Worm (Caenorhabditis elegans): Measurements from ENCODE around the gene bath-10.

DNA sequence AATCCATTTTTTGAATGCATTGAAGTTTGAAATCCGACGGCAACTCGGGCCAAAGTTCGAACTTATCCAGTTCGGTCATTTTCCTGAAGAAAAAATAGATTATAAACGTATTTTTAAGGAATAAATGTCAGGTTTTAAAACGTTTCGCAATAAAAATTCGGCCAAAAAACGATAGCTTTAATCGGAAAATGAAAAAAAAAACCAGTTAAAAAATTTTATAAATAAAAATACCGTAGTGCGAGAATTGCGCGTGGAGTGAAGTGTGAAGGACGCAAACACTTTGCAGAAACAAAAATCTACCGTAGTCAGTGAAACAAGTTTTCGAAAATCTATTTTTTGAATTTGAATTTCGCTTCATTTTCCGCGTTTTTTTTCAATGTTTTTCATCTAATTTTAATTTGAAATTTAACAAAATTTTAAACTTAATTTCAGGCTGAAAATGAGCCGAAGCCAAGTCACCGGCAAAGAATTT lies 25.0 kb upstream of the bath-10 start, which contains the start of gene F14D2.8:
- no peak for TF ChIP-seq nhr-237 (tag; optimal IDR thresholded peaks at IDR 0.05)
- TF ChIP-seq lin-13 (tag; optimal IDR thresholded peaks at IDR 0.05), result no peak
- no peak for TF ChIP-seq ceh-43 (GFP tag; optimal IDR thresholded peaks at IDR 0.05)
- no peak for TF ChIP-seq elt-3 (tag; optimal IDR thresholded peaks at IDR 0.05)
- no peak for TF ChIP-seq hlh-1 (tag; optimal IDR thresholded peaks at IDR 0.05)
- TF ChIP-seq nhr-76 (tag; optimal IDR thresholded peaks at IDR 0.05), result no peak
- TF ChIP-seq lsy-2 (tag; optimal IDR thresholded peaks at IDR 0.05), result no peak
- TF ChIP-seq mab-5 (tag; optimal IDR thresholded peaks at IDR 0.05), result no peak
- TF ChIP-seq nhr-12 (tag; optimal IDR thresholded peaks at IDR 0.05), result no peak
- TF ChIP-seq ztf-11 (tag; optimal IDR thresholded peaks at IDR 0.05), result no peak
- no peak for TF ChIP-seq unc-62 (GFP tag; optimal IDR thresholded peaks at IDR 0.05)
- TF ChIP-seq unc-39 (tag; optimal IDR thresholded peaks at IDR 0.05), result no peak
- no peak for TF ChIP-seq lin-32 (GFP tag; optimal IDR thresholded peaks at IDR 0.05)
- no peak for TF ChIP-seq sem-2 (GFP tag; optimal IDR thresholded peaks at IDR 0.05)

Data from whole organism, mixed stage, embryonic.